Fruit fly (Drosophila melanogaster): Measurements from ENCODE around the gene form3.

- TF ChIP-seq psq (optimal IDR thresholded peaks at IDR 0.05) (no peak), EcR (GFP tag; optimal IDR thresholded peaks at IDR 0.05) (no peak), pan (optimal IDR thresholded peaks at IDR 0.05) (no peak), usp (GFP tag; optimal IDR thresholded peaks at IDR 0.05) (no peak), CG8478 (optimal IDR thresholded peaks at IDR 0.05) (no peak), Dll (optimal IDR thresholded peaks at IDR 0.05) (no peak)
These were observed 66.7 kb downstream of the form3 start for dm6 chr3L:7161310-7161709.

All from whole organism.